Fruit fly (Drosophila melanogaster): ENCODE results near the gene COX7AL.

DNA sequence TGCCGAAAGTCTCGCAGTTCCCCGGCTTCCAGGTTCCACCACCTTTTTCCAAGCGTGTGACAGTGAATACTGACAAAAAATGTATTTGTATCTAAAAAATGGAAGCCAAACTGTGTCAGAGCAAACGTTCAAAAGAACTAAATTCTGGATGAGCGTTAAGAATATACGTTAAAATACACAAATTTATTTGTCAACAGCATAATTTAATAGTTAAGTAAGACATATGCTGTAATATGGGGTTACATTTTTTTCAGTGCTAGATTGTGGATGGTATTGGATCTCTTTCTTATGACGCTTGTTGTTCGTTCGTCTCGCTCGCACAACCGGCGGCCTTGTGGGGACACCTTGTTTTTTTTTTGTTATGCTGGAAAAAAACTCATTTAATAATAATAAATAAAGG, 12.1 kb downstream of the COX7AL start:
- peak; percentile 62 for TF ChIP-seq dac (GFP tag; optimal IDR thresholded peaks at IDR 0.05)
- peak; percentile 94 for TF ChIP-seq CG6163 (GFP tag; IDR thresholded peaks at IDR 0.05)
- TF ChIP-seq acj6 (GFP tag; optimal IDR thresholded peaks at IDR 0.05) = peak; percentile 90
- peak; percentile 83 for TF ChIP-seq Lpt (GFP tag; optimal IDR thresholded peaks at IDR 0.05)
- TF ChIP-seq CG10631 (GFP tag; optimal IDR thresholded peaks at IDR 0.05) = peak; percentile 86
- TF ChIP-seq Sox102F (GFP tag; optimal IDR thresholded peaks at IDR 0.05) = peak; percentile 82
- TF ChIP-seq Ets21C (GFP tag; optimal IDR thresholded peaks at IDR 0.05) = peak; percentile 71
- TF ChIP-seq Sox15 (GFP tag; optimal IDR thresholded peaks at IDR 0.05) = peak; percentile 86
- TF ChIP-seq Hr38 (GFP tag; optimal IDR thresholded peaks at IDR 0.05) = no peak
- TF ChIP-seq Met (GFP tag; optimal IDR thresholded peaks at IDR 0.05) = peak; percentile 75
- peak; percentile 87 for TF ChIP-seq pdm3 (GFP tag; optimal IDR thresholded peaks at IDR 0.05)
